Worm (Caenorhabditis elegans) whole organism, early embryonic: ENCODE results near the gene C14B1.2.
"Not testable (repeated sequence)": the region's sequence is repeated elsewhere in the genome, so short reads cannot be mapped to it uniquely, and the experiment has no call there.

ENCODE experiments used
- aly-1 ChIP-seq: sonication (generic microtip); optimal IDR thresholded peaks from 2 replicates; lab custom pipeline; 2016; ENCODE audit warnings: missing genetic modification characterization, missing compliant biosample characterization
- ama-1 ChIP-seq: fragments of 150-350 bp; optimal IDR thresholded peaks from 2 replicates; lab custom pipeline; 2014
- flt-1 ChIP-seq: fragments of 200-800 bp; sonication (Bioruptor generic); IDR thresholded peaks from 2 replicates; pipeline ENCODE4 v1.3.6; 2022; ENCODE audit warnings: missing genetic modification characterization, missing compliant biosample characterization
- tbx-11 ChIP-seq: fragments of 200-800 bp; sonication (Bioruptor generic); IDR thresholded peaks from 2 replicates; pipeline ENCODE4 v1.3.6; 2022; ENCODE audit warnings: missing genetic modification characterization, missing compliant biosample characterization

ce11 chrIII:3695398-3695797 is 6.7 kb upstream of the C14B1.2 start:
- TF ChIP-seq flt-1 (GFP tag; lab: Robert Waterston, UW); tbx-11 (GFP tag; lab: Robert Waterston, UW); ama-1; aly-1 (tag; lab: Kevin White, UChicago): not testable (repeated sequence)
